Worm (Caenorhabditis elegans) whole organism, mixed stage, embryonic: Measurements from ENCODE around the gene T27E4.1.

Source experiments
- M03D4.4 ChIP-seq: sonication (generic microtip); optimal IDR thresholded peaks from 2 replicates; lab custom pipeline; 2017; ENCODE audit warnings: mild to moderate bottlenecking, missing genetic modification characterization, missing compliant biosample characterization
- bed-3 ChIP-seq: fragments of 200-800 bp; sonication (Bioruptor generic); optimal IDR thresholded peaks from 3 replicates; lab custom pipeline; 2018; ENCODE audit warnings: mild to moderate bottlenecking, missing genetic modification characterization, moderate library complexity, missing compliant biosample characterization
- blmp-1 ChIP-seq: fragments of 150-350 bp; optimal IDR thresholded peaks from 2 replicates; lab custom pipeline; 2014; ENCODE audit warnings: missing biosample characterization, missing genetic modification characterization
- ceh-39 ChIP-seq: fragments of 150-350 bp; optimal IDR thresholded peaks from 2 replicates; lab custom pipeline; 2014; ENCODE audit warnings: missing biosample characterization, missing genetic modification characterization
- ceh-43 ChIP-seq: fragments of 200-800 bp; sonication (Bioruptor generic); optimal IDR thresholded peaks from 2 replicates; lab custom pipeline; 2018; ENCODE audit warnings: mild to moderate bottlenecking, missing genetic modification characterization, moderate library complexity, missing compliant biosample characterization
- ceh-83 ChIP-seq: fragments of 200-800 bp; sonication (Bioruptor generic); optimal IDR thresholded peaks from 2 replicates; lab custom pipeline; 2018; ENCODE audit warnings: mild to moderate bottlenecking, missing genetic modification characterization, missing compliant biosample characterization
- ces-1 ChIP-seq: fragments of 150-350 bp; optimal IDR thresholded peaks from 2 replicates; lab custom pipeline; 2014; ENCODE audit warnings: missing biosample characterization, missing genetic modification reagents, missing genetic modification characterization
- cnd-1 ChIP-seq: fragments of 200-800 bp; sonication (Bioruptor generic); optimal IDR thresholded peaks from 2 replicates; lab custom pipeline; 2018; ENCODE audit warnings: mild to moderate bottlenecking, missing genetic modification characterization, missing compliant biosample characterization
- drap-1 ChIP-seq: fragments of 200-800 bp; sonication (Bioruptor generic); optimal IDR thresholded peaks from 3 replicates; lab custom pipeline; 2018; ENCODE audit warnings: mild to moderate bottlenecking, missing genetic modification characterization, missing compliant biosample characterization
- elt-1 ChIP-seq: sonication (generic microtip); optimal IDR thresholded peaks from 2 replicates; lab custom pipeline; 2017; ENCODE audit warnings: missing genetic modification characterization, mild to moderate bottlenecking, missing compliant biosample characterization, antibody characterized with exemption, moderate library complexity, borderline replicate concordance; ENCODE audit not compliant: insufficient read depth
- elt-3 ChIP-seq: fragments of 150-350 bp; optimal IDR thresholded peaks from 2 replicates; lab custom pipeline; 2014; ENCODE audit warnings: missing biosample characterization, missing genetic modification characterization
- flh-1 ChIP-seq: fragments of 200-800 bp; sonication (Bioruptor generic); optimal IDR thresholded peaks from 2 replicates; lab custom pipeline; 2018; ENCODE audit warnings: mild to moderate bottlenecking, missing genetic modification characterization, moderate library complexity, missing compliant biosample characterization
- lin-13 ChIP-seq: fragments of 150-350 bp; optimal IDR thresholded peaks from 2 replicates; lab custom pipeline; 2014; ENCODE audit warnings: missing biosample characterization, missing genetic modification characterization
- mep-1 ChIP-seq: fragments of 150-350 bp; optimal IDR thresholded peaks from 2 replicates; lab custom pipeline; 2017; ENCODE audit warnings: missing biosample characterization, missing genetic modification reagents, missing genetic modification characterization, inconsistent platforms
- mls-2 ChIP-seq: sonication (generic microtip); optimal IDR thresholded peaks from 2 replicates; lab custom pipeline; 2016; ENCODE audit warnings: mild to moderate bottlenecking, missing genetic modification characterization, moderate library complexity, missing compliant biosample characterization
- nhr-12 ChIP-seq: fragments of 150-350 bp; optimal IDR thresholded peaks from 2 replicates; lab custom pipeline; 2014; ENCODE audit warnings: missing biosample characterization, missing genetic modification characterization
- nhr-2 ChIP-seq: fragments of 150-350 bp; optimal IDR thresholded peaks from 2 replicates; lab custom pipeline; 2014; ENCODE audit warnings: missing biosample characterization, missing genetic modification characterization
- nhr-237 ChIP-seq: fragments of 150-350 bp; optimal IDR thresholded peaks from 2 replicates; lab custom pipeline; 2014; ENCODE audit warnings: missing biosample characterization, missing genetic modification characterization
- nhr-28 ChIP-seq: fragments of 150-350 bp; optimal IDR thresholded peaks from 2 replicates; lab custom pipeline; 2014; ENCODE audit warnings: missing biosample characterization, missing genetic modification characterization
- nhr-76 ChIP-seq: sonication (generic microtip); optimal IDR thresholded peaks from 2 replicates; lab custom pipeline; 2017; ENCODE audit warnings: missing biosample characterization, missing genetic modification characterization
- pha-4 ChIP-seq: fragments of 150-350 bp; optimal IDR thresholded peaks from 2 replicates; lab custom pipeline; 2018; ENCODE audit warnings: missing biosample characterization, missing genetic modification reagents, missing genetic modification characterization
- sem-2 ChIP-seq: fragments of 200-800 bp; sonication (Bioruptor generic); optimal IDR thresholded peaks from 2 replicates; lab custom pipeline; 2018; ENCODE audit warnings: mild to moderate bottlenecking, missing genetic modification characterization, missing compliant biosample characterization
- snpc-4 ChIP-seq: fragments of 150-350 bp; optimal IDR thresholded peaks from 2 replicates; lab custom pipeline; 2014; ENCODE audit warnings: missing biosample characterization, missing genetic modification characterization
- sptf-1 ChIP-seq: sonication (generic microtip); optimal IDR thresholded peaks from 2 replicates; lab custom pipeline; 2017; ENCODE audit warnings: mild to moderate bottlenecking, missing genetic modification characterization, moderate library complexity, missing compliant biosample characterization
- tbx-8 ChIP-seq: fragments of 200-800 bp; sonication (Bioruptor generic); optimal IDR thresholded peaks from 2 replicates; lab custom pipeline; 2018; ENCODE audit warnings: mild to moderate bottlenecking, missing genetic modification characterization, moderate library complexity, missing compliant biosample characterization
- unc-120 ChIP-seq: sonication (generic microtip); optimal IDR thresholded peaks from 2 replicates; lab custom pipeline; 2017; ENCODE audit warnings: missing genetic modification characterization, missing compliant biosample characterization; ENCODE audit not compliant: poor library complexity, severe bottlenecking
- unc-62 ChIP-seq: fragments of 150-350 bp; optimal IDR thresholded peaks from 2 replicates; lab custom pipeline; 2014; ENCODE audit warnings: missing biosample characterization, missing genetic modification reagents, missing genetic modification characterization
- ztf-11 ChIP-seq: fragments of 150-350 bp; optimal IDR thresholded peaks from 2 replicates; lab custom pipeline; 2014; ENCODE audit warnings: missing biosample characterization, missing genetic modification characterization

T27E4.1 gene

DNA sequence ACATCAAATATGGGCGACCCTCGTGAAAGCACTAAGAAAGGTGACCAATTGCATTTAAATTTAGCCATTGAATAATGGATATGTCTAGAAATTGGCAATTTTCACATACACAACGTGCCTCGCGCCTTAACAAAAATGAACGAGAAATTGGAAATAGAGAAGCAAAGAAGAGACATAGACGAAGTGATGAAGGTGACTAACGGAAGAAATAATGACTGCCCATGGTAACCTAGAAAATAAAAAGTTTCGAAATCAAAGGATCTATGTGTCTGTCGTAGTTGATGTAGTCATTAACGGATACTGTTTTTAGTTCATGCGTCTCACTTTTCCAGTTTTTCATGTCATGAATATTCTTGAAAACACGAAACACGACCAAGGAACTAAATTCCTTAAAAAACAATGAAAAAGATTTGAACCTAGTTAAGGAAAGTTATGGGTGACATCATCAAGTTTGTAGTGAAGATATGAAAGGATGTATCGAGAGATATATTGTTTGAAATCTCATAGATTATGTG is 14.0 kb upstream of the T27E4.1 start:
- TF ChIP-seq nhr-2 (tag; lab: Kevin White, UChicago): no peak
- no peak for TF ChIP-seq bed-3 (GFP tag; lab: Kevin White, UChicago)
- no peak for TF ChIP-seq drap-1 (GFP tag; lab: Kevin White, UChicago)
- TF ChIP-seq ceh-43 (GFP tag; lab: Kevin White, UChicago): no peak
- TF ChIP-seq cnd-1 (tag; lab: Kevin White, UChicago): no peak
- TF ChIP-seq, all 35 proteins: peak for 0

DNA sequence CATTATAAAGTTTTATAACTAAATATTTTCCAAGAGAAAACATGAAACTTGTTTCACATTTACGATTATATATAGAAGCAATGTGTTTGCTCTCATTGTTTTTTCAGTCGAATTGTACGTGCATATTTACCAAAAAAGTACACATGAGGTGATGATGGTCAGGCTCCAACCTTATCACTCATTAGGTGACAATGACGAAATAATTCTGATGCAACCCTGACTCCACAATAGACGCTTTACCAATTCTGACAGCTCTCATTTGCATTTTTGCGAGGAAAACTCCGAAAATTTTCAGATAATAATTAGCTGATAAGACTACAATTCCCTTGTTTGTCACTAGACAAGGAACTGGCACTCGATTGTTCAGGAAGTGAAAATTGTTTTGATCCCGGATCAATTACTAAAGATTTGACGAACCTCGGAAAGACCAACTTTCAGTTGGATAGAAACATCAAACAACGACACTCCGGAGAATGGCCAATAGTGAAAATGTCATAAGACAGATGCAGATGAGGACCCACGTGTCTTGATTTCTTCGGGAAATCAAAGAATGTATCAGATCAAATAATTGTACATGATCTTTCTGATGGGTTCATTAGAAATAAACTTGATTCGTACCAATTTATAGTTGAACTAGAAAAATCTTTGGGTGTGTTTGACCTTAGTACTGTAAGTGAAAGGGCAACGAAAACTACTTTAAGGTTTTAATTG is 13.2 kb upstream of the T27E4.1 start:
- TF ChIP-seq bed-3 (GFP tag; lab: Kevin White, UChicago) (no peak), nhr-2 (tag; lab: Kevin White, UChicago) (no peak), ztf-11 (tag; lab: Kevin White, UChicago) (no peak), blmp-1 (no peak), lin-13 (tag; lab: Kevin White, UChicago) (no peak), elt-1 (no peak), nhr-237 (no peak), unc-62 (GFP tag; lab: Kevin White, UChicago) (no peak)

DNA sequence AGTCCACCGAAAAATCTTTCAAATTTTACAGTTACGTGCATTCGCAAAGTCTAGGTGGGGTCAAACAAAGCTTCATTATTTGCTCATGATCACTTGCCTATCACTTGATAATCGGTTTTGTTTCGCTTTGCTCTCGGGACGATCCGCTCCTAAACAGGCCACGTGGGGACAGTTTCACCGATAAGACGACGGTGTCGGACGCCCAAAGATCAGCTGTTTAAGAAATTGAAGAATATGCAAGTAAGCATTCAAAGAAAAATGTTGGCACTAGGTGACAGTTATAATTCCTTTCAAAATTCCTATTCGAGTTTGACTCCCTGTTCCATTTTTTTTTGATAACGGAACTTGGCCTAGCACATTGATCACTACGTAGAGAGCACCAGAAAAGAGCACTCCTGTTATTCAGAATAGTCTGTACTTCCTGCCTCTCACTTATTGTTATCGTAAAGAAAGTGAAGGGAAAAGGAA is 12.1 kb upstream of the T27E4.1 start:
- TF ChIP-seq nhr-2 (tag; lab: Kevin White, UChicago): no peak
- TF ChIP-seq unc-120 (tag; lab: Kevin White, UChicago): no peak
- TF ChIP-seq ces-1 (GFP tag; lab: Kevin White, UChicago): no peak
- TF ChIP-seq snpc-4 (tag; lab: Kevin White, UChicago): no peak
- TF ChIP-seq sptf-1: no peak
- TF ChIP-seq blmp-1: no peak
- no peak for TF ChIP-seq nhr-12 (tag; lab: Kevin White, UChicago)
- no peak for TF ChIP-seq flh-1
- TF ChIP-seq unc-62 (GFP tag; lab: Kevin White, UChicago): no peak
- no peak for TF ChIP-seq nhr-237
- TF ChIP-seq, all 35 proteins: peak for 0

DNA sequence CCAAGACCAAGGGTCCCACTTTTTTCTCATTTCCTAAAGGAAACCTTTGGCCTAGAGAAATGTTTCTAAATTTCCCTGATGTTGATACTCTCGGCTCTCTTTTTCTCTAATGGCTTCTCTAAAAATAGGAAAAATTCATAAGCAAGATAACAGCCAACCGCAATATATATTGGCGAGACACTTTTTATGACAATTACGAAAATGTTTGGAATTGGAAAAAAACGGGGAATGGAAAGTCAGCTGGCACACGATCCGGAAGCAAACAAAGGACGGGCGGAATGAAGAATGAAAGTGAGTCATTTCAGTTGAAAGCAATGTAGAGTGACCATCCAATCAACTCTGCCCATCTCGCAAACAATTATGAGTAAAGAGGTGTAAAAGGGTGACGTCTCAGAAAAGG is 10.7 kb upstream of the T27E4.1 start:
- TF ChIP-seq M03D4.4 (tag; lab: Kevin White, UChicago): no peak
- no peak for TF ChIP-seq unc-62 (GFP tag; lab: Kevin White, UChicago)
- TF ChIP-seq elt-3 (tag; lab: Kevin White, UChicago): no peak
- TF ChIP-seq sptf-1: no peak
- TF ChIP-seq ceh-83 (GFP tag; lab: Kevin White, UChicago): no peak
- TF ChIP-seq ceh-43 (GFP tag; lab: Kevin White, UChicago): no peak
- no peak for TF ChIP-seq nhr-12 (tag; lab: Kevin White, UChicago)
- TF ChIP-seq mls-2 (tag; lab: Kevin White, UChicago): no peak
- TF ChIP-seq ces-1 (GFP tag; lab: Kevin White, UChicago): no peak

DNA sequence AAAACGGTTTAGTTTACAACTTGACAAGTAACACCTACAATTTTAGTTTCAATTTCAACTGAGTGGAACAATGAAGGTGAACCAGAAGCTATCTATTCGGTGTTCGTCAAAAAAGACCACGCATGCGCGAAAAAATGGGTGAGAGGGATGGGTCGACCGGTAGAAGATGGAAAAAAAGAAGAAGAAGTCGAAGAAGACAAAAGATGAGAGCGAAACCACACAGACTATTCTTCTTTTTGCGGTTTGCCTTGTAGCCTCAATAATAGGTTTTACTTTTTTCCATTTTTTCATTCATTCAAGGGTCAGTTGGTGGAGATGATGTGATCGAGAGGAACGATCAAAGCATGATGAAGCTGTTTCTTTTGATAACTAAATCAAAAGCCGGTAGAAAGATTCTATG is 9.8 kb upstream of the T27E4.1 start:
- TF ChIP-seq tbx-8 (GFP tag; lab: Kevin White, UChicago) (no peak), ceh-39 (tag; lab: Kevin White, UChicago) (no peak), unc-120 (tag; lab: Kevin White, UChicago) (no peak), elt-3 (tag; lab: Kevin White, UChicago) (no peak), nhr-76 (tag; lab: Kevin White, UChicago) (no peak), nhr-2 (tag; lab: Kevin White, UChicago) (no peak), nhr-237 (no peak), sptf-1 (no peak), flh-1 (no peak), nhr-28 (tag; lab: Kevin White, UChicago) (no peak), elt-1 (no peak), mep-1 (tag; lab: Kevin White, UChicago) (no peak), sem-2 (GFP tag; lab: Kevin White, UChicago) (no peak)

DNA sequence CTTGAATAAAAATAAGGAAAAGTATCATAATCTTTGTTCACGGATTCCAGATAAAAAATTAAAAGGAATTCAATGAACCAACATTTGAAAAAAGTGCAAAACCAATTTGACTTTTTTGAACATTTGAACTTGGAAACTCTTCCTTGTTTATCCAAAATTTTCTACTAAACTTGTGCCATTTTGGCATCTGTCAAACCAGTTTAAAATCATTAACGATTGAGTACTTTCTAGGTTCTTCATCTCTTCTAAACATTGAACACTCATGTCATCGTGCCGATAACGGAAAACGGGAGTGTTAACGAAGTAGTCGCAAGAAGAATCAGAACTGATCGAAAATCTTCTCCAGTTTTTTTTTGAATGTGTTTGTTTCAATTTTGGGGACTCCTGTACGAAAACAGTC is 7.9 kb upstream of the T27E4.1 start:
- TF ChIP-seq drap-1 (GFP tag; lab: Kevin White, UChicago): no peak
- TF ChIP-seq unc-120 (tag; lab: Kevin White, UChicago): no peak
- no peak for TF ChIP-seq snpc-4 (tag; lab: Kevin White, UChicago)
- no peak for TF ChIP-seq elt-3 (tag; lab: Kevin White, UChicago)
- TF ChIP-seq blmp-1: no peak
- no peak for TF ChIP-seq flh-1
- no peak for TF ChIP-seq nhr-2 (tag; lab: Kevin White, UChicago)
- no peak for TF ChIP-seq pha-4 (tag; lab: Kevin White, UChicago)
- no peak for TF ChIP-seq nhr-12 (tag; lab: Kevin White, UChicago)
- no peak for TF ChIP-seq sptf-1
- no peak for TF ChIP-seq lin-13 (tag; lab: Kevin White, UChicago)
- no peak for TF ChIP-seq elt-1
- no peak for TF ChIP-seq mls-2 (tag; lab: Kevin White, UChicago)
- TF ChIP-seq nhr-76 (tag; lab: Kevin White, UChicago): no peak
- TF ChIP-seq bed-3 (GFP tag; lab: Kevin White, UChicago): no peak
- no peak for TF ChIP-seq M03D4.4 (tag; lab: Kevin White, UChicago)
- no peak for TF ChIP-seq mep-1 (tag; lab: Kevin White, UChicago)
